Fruit fly (Drosophila melanogaster): Measurements from ENCODE around the gene Klp98A.

Klp98A gene

DNA sequence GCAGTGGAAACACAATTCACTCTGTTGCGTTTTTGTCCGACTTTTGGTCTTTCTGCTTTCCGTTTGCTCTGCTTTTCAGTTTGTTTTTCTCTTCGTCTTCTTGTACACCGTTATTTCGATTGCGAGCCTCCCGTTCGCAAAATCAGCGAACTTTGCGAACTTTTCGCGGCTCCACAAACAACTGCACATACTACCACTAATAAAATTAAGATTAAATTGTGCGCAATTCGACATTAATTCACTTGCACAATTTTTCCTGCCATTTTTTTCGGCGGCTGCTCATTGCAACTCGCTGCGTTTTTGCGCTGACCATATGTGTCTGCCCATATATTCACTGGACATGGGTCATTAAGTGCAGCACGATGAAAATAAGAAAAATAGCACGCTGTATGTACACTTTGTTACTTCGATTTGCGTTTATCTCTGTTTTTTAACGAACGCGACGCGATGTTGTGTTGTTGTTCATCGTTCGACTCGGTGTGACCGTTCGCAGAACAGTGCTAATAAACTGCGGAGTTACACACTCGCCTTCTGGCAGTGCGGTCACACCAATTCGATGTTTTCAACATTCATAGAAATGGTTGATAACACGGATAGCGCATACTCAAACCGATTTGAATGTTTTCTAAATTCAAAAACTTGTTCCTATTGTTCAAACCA is at the start of gene Klp98A (continued):
- peak; percentile 24 for TF ChIP-seq unpg (GFP tag; optimal IDR thresholded peaks at IDR 0.05)
- TF ChIP-seq lab (GFP tag; optimal IDR thresholded peaks at IDR 0.05), result peak; percentile 13
- no peak for TF ChIP-seq bigmax (GFP tag; optimal IDR thresholded peaks at IDR 0.05)
- peak; percentile 84 for TF ChIP-seq CG4360 (GFP tag; IDR thresholded peaks at IDR 0.05)
- peak; percentile 66 for TF ChIP-seq Myb (GFP tag; optimal IDR thresholded peaks at IDR 0.05)
- TF ChIP-seq run (tag; optimal IDR thresholded peaks at IDR 0.05), result no peak
- peak; percentile 69 for TF ChIP-seq CTCF (GFP tag; optimal IDR thresholded peaks at IDR 0.05)
- TF ChIP-seq oc (tag; optimal IDR thresholded peaks at IDR 0.05), result no peak
- peak; percentile 8 for TF ChIP-seq CG17385 (GFP tag; optimal IDR thresholded peaks at IDR 0.05)
- TF ChIP-seq Nf-YA (GFP tag; IDR thresholded peaks at IDR 0.05), result no peak
- TF ChIP-seq grn (GFP tag; optimal IDR thresholded peaks at IDR 0.05), result peak; percentile 16
- peak; percentile 82 for TF ChIP-seq sens (GFP tag)
- TF ChIP-seq CG12155 (GFP tag; optimal IDR thresholded peaks at IDR 0.05), result peak; percentile 17
- TF ChIP-seq CG2116 (GFP tag; optimal IDR thresholded peaks at IDR 0.05), result peak; percentile 39
- no peak for TF ChIP-seq CG6765 (GFP tag; optimal IDR thresholded peaks at IDR 0.05)
- peak; percentile 50 for TF ChIP-seq CG2712 (tag; optimal IDR thresholded peaks at IDR 0.05)
- TF ChIP-seq br (optimal IDR thresholded peaks at IDR 0.05), result no peak
- no peak for TF ChIP-seq CG8388 (GFP tag; optimal IDR thresholded peaks at IDR 0.05)
- TF ChIP-seq lbe (GFP tag; optimal IDR thresholded peaks at IDR 0.05), result no peak
- no peak for TF ChIP-seq CG10565 (GFP tag; optimal IDR thresholded peaks at IDR 0.05)
- peak; percentile 43 for TF ChIP-seq CG3838 (GFP tag; optimal IDR thresholded peaks at IDR 0.05)
- no peak for TF ChIP-seq CG2202 (tag; optimal IDR thresholded peaks at IDR 0.05)
- TF ChIP-seq H2.0 (GFP tag; IDR thresholded peaks at IDR 0.05), result no peak
- no peak for TF ChIP-seq tx (GFP tag; optimal IDR thresholded peaks at IDR 0.05)
- TF ChIP-seq CG14965 (GFP tag; optimal IDR thresholded peaks at IDR 0.05; ENCODE audit: borderline replicate concordance), result no peak
- TF ChIP-seq repo (GFP tag; optimal IDR thresholded peaks at IDR 0.05), result no peak
- TF ChIP-seq sna (GFP tag; IDR thresholded peaks at IDR 0.05; ENCODE audit: partially characterized antibody), result no peak
- TF ChIP-seq hb (GFP tag; IDR thresholded peaks at IDR 0.05; ENCODE audit: partially characterized antibody), result no peak
- no peak for TF ChIP-seq cato (GFP tag; optimal IDR thresholded peaks at IDR 0.05; ENCODE audit: borderline replicate concordance)
- no peak for TF ChIP-seq CG42726 (GFP tag; IDR thresholded peaks at IDR 0.05; ENCODE audit: partially characterized antibody)
- TF ChIP-seq otp (GFP tag; IDR thresholded peaks at IDR 0.05), result no peak
- TF ChIP-seq Fer1 (GFP tag; optimal IDR thresholded peaks at IDR 0.05), result peak; percentile 37
- TF ChIP-seq Neu2 (GFP tag; optimal IDR thresholded peaks at IDR 0.05; ENCODE audit: borderline replicate concordance), result no peak
- TF ChIP-seq GATAe (GFP tag; conservative IDR thresholded peaks at IDR 0.05), result no peak
- TF ChIP-seq CG1233 (GFP tag; optimal IDR thresholded peaks at IDR 0.05), result no peak
- TF ChIP-seq Mrtf (GFP tag; IDR thresholded peaks at IDR 0.05), result no peak
- TF ChIP-seq CG15601 (tag; optimal IDR thresholded peaks at IDR 0.05), result no peak
- no peak for TF ChIP-seq HLH54F (GFP tag; optimal IDR thresholded peaks at IDR 0.05)
- no peak for TF ChIP-seq ttk (GFP tag; IDR thresholded peaks at IDR 0.05)
- no peak for TF ChIP-seq sens-2 (GFP tag; IDR thresholded peaks at IDR 0.05)
- no peak for TF ChIP-seq fd96Cb (tag; optimal IDR thresholded peaks at IDR 0.05)
- no peak for TF ChIP-seq Drgx (GFP tag; IDR thresholded peaks at IDR 0.05)
- no peak for TF ChIP-seq Hand (GFP tag; optimal IDR thresholded peaks at IDR 0.05)
- TF ChIP-seq CG8359 (GFP tag; optimal IDR thresholded peaks at IDR 0.05; ENCODE audit: borderline replicate concordance), result peak; percentile 9
- no peak for TF ChIP-seq pfk (GFP tag; optimal IDR thresholded peaks at IDR 0.05)
- no peak for TF ChIP-seq CG6683 (GFP tag; optimal IDR thresholded peaks at IDR 0.05)
- TF ChIP-seq CG13287 (GFP tag; IDR thresholded peaks at IDR 0.05; ENCODE audit: partially characterized antibody), result peak; percentile 48; the same call in 1 of the 2 replicates
- no peak for TF ChIP-seq CG5180 (GFP tag; optimal IDR thresholded peaks at IDR 0.05)
- TF ChIP-seq CG32767 (GFP tag; IDR thresholded peaks at IDR 0.05), result peak; percentile 39; the same call in 1 of the 2 replicates
- TF ChIP-seq pzg (GFP tag; optimal IDR thresholded peaks at IDR 0.05), result peak; percentile 95
- no peak for TF ChIP-seq Hr39 (optimal IDR thresholded peaks at IDR 0.05)
